Fruit fly (Drosophila melanogaster) whole organism, embryonic: ENCODE measurements around the gene CG7991.

ENCODE experiments used
- B-H2 ChIP-seq: fragments of 200-800 bp; sonication (Bioruptor generic); optimal IDR thresholded peaks from 2 replicates; lab custom pipeline; 2018; ENCODE audit warnings: missing biosample characterization, mild to moderate bottlenecking, missing genetic modification characterization
- Bdp1 ChIP-seq: fragments of 200-800 bp; sonication (Bioruptor generic); optimal IDR thresholded peaks from 3 replicates; lab custom pipeline; 2016; ENCODE audit warnings: missing biosample characterization, missing genetic modification characterization
- CG1024 ChIP-seq: fragments of 200-800 bp; sonication (Bioruptor generic); IDR thresholded peaks from 2 replicates; pipeline ENCODE4 v1.3.6; 2022; ENCODE audit warnings: missing biosample characterization, missing genetic modification characterization
- CG10366 ChIP-seq: fragments of 200-800 bp; sonication (Bioruptor generic); IDR thresholded peaks from 2 replicates; pipeline ENCODE4 v1.3.6; 2022; ENCODE audit warnings: missing biosample characterization, missing genetic modification characterization
- CG12299 ChIP-seq: fragments of 200-800 bp; sonication (Bioruptor generic); optimal IDR thresholded peaks from 2 replicates; lab custom pipeline; 2018; ENCODE audit warnings: missing biosample characterization, mild to moderate bottlenecking, missing genetic modification characterization
- CG13296 ChIP-seq: fragments of 200-800 bp; sonication (Bioruptor generic); optimal IDR thresholded peaks from 3 replicates; lab custom pipeline; 2018; ENCODE audit warnings: missing biosample characterization, mild to moderate bottlenecking, missing genetic modification characterization
- CG13894 ChIP-seq: fragments of 200-800 bp; sonication (Bioruptor generic); optimal IDR thresholded peaks from 3 replicates; lab custom pipeline; 2018; ENCODE audit warnings: missing biosample characterization, mild to moderate bottlenecking, missing genetic modification characterization, moderate library complexity
- CG14050 ChIP-seq: fragments of 200-800 bp; sonication (Bioruptor generic); IDR thresholded peaks from 3 replicates; pipeline ENCODE4 v1.3.6; 2022; ENCODE audit warnings: missing biosample characterization, missing genetic modification characterization
- CG16813 ChIP-seq: fragments of 200-800 bp; sonication (Bioruptor generic); IDR thresholded peaks from 3 replicates; pipeline ENCODE4 v1.3.6; 2022; ENCODE audit warnings: missing biosample characterization, missing genetic modification characterization; ENCODE audit not compliant: partially characterized antibody
- CG17186 ChIP-seq: fragments of 200-800 bp; sonication (Bioruptor generic); optimal IDR thresholded peaks from 3 replicates; lab custom pipeline; 2017; ENCODE audit warnings: missing biosample characterization, missing genetic modification reagents, missing genetic modification characterization
- CG31365 ChIP-seq: fragments of 200-800 bp; sonication (Bioruptor generic); optimal IDR thresholded peaks from 2 replicates; lab custom pipeline; 2018; ENCODE audit warnings: missing biosample characterization, mild to moderate bottlenecking, missing genetic modification characterization
- CG31388 ChIP-seq: fragments of 200-800 bp; sonication (Bioruptor generic); optimal IDR thresholded peaks from 2 replicates; lab custom pipeline; 2016; ENCODE audit warnings: missing biosample characterization, missing genetic modification characterization
- CG3847 ChIP-seq: fragments of 200-800 bp; sonication (Bioruptor generic); IDR thresholded peaks from 2 replicates; pipeline ENCODE4 v1.3.6; 2022; ENCODE audit warnings: missing biosample characterization, missing genetic modification characterization
- CG4404 ChIP-seq: fragments of 200-800 bp; sonication (Bioruptor generic); IDR thresholded peaks from 2 replicates; pipeline ENCODE4 v1.3.6; 2022; ENCODE audit warnings: missing biosample characterization, missing genetic modification characterization
- CG7271 ChIP-seq: fragments of 200-800 bp; sonication (Bioruptor generic); optimal IDR thresholded peaks from 2 replicates; lab custom pipeline; 2018; ENCODE audit warnings: missing biosample characterization, mild to moderate bottlenecking, missing genetic modification characterization, moderate library complexity
- CG7556 ChIP-seq: fragments of 200-800 bp; sonication (Bioruptor generic); optimal IDR thresholded peaks from 2 replicates; lab custom pipeline; 2017; ENCODE audit warnings: missing biosample characterization, mild to moderate bottlenecking, missing genetic modification characterization
- CG8089 ChIP-seq: fragments of 200-800 bp; sonication (Bioruptor generic); optimal IDR thresholded peaks from 3 replicates; lab custom pipeline; 2016; ENCODE audit warnings: missing biosample characterization, missing genetic modification characterization
- CG9932 ChIP-seq: fragments of 200-800 bp; sonication (Bioruptor generic); IDR thresholded peaks from 2 replicates; pipeline ENCODE4 v1.3.6; 2022; ENCODE audit warnings: missing biosample characterization, missing genetic modification characterization
- CHES-1-like ChIP-seq: fragments of 200-800 bp; sonication (Bioruptor generic); optimal IDR thresholded peaks from 2 replicates; lab custom pipeline; 2016; ENCODE audit warnings: missing biosample characterization, missing genetic modification characterization
- Dfd ChIP-seq, 2 experiments: fragments of >200 bp; optimal IDR thresholded peaks; 2 replicates each; lab custom pipeline; 2017; ENCODE audit warnings: missing biosample characterization in 2 of 2, missing genetic modification characterization in 2 of 2
- Dll ChIP-seq: fragments of 200-800 bp; sonication (Bioruptor generic); IDR thresholded peaks from 4 replicates; pipeline ENCODE4 v1.3.6; 2022; ENCODE audit warnings: missing biosample characterization, missing genetic modification characterization; ENCODE audit not compliant: partially characterized antibody
- Gsc ChIP-seq: fragments of 200-800 bp; sonication (Bioruptor generic); IDR thresholded peaks from 2 replicates; pipeline ENCODE4 v1.3.6; 2022; ENCODE audit warnings: missing biosample characterization, missing genetic modification characterization
- HLH54F ChIP-seq: fragments of 200-800 bp; sonication (Bioruptor generic); optimal IDR thresholded peaks from 3 replicates; lab custom pipeline; 2016; ENCODE audit warnings: missing biosample characterization, missing genetic modification characterization
- HLHmδ ChIP-seq: fragments of 200-800 bp; sonication (Bioruptor generic); optimal IDR thresholded peaks from 2 replicates; lab custom pipeline; 2018; ENCODE audit warnings: missing biosample characterization, mild to moderate bottlenecking, missing genetic modification characterization, moderate library complexity
- HmgZ ChIP-seq: fragments of 200-800 bp; sonication (Bioruptor generic); optimal IDR thresholded peaks from 2 replicates; lab custom pipeline; 2018; ENCODE audit warnings: missing biosample characterization, mild to moderate bottlenecking, missing genetic modification characterization
- MBD-R2 ChIP-seq: fragments of 200-800 bp; sonication (Bioruptor generic); IDR thresholded peaks from 2 replicates; pipeline ENCODE4 v1.3.6; 2022; ENCODE audit warnings: missing biosample characterization, missing genetic modification characterization
- NFAT ChIP-seq: fragments of 200-800 bp; sonication (Bioruptor generic); IDR thresholded peaks from 2 replicates; pipeline ENCODE4 v1.3.6; 2022; ENCODE audit warnings: missing biosample characterization, missing genetic modification characterization
- Oli ChIP-seq: fragments of 200-800 bp; sonication (Bioruptor generic); optimal IDR thresholded peaks from 2 replicates; lab custom pipeline; 2018; ENCODE audit warnings: missing biosample characterization, mild to moderate bottlenecking, missing genetic modification characterization, moderate library complexity
- Sox102F ChIP-seq: fragments of 200-800 bp; sonication (Bioruptor generic); optimal IDR thresholded peaks from 2 replicates; lab custom pipeline; 2018; ENCODE audit warnings: missing biosample characterization, mild to moderate bottlenecking, missing genetic modification characterization, moderate library complexity
- Vsx1 ChIP-seq: fragments of 200-800 bp; sonication (Bioruptor generic); optimal IDR thresholded peaks from 2 replicates; lab custom pipeline; 2017; ENCODE audit warnings: missing biosample characterization, mild to moderate bottlenecking, missing genetic modification characterization, missing genetic modification reagents
- ac ChIP-seq: fragments of 200-800 bp; sonication (Bioruptor generic); optimal IDR thresholded peaks from 3 replicates; lab custom pipeline; 2017; ENCODE audit warnings: missing biosample characterization, mild to moderate bottlenecking, missing genetic modification characterization
- bbx ChIP-seq: fragments of 200-800 bp; sonication (Bioruptor generic); IDR thresholded peaks from 2 replicates; pipeline ENCODE4 v1.3.6; 2022; ENCODE audit warnings: missing biosample characterization, missing genetic modification characterization; ENCODE audit not compliant: partially characterized antibody
- bigmax ChIP-seq: fragments of 200-800 bp; sonication (Bioruptor generic); optimal IDR thresholded peaks from 2 replicates; lab custom pipeline; 2018; ENCODE audit warnings: missing biosample characterization, mild to moderate bottlenecking, missing genetic modification characterization
- br ChIP-seq: fragments of >200 bp; optimal IDR thresholded peaks from 2 replicates; lab custom pipeline; 2017
- crp ChIP-seq, 2 experiments: fragments of 200-800 bp; sonication (Bioruptor generic); optimal IDR thresholded peaks; 2 replicates in 1 of 2; 3 replicates in 1 of 2; lab custom pipeline; 2017; ENCODE audit warnings: missing biosample characterization in 2 of 2, missing genetic modification characterization in 2 of 2, mild to moderate bottlenecking in 1 of 2, moderate library complexity in 1 of 2
- cwo ChIP-seq: fragments of 200-800 bp; sonication (Bioruptor generic); optimal IDR thresholded peaks from 3 replicates; lab custom pipeline; 2017; ENCODE audit warnings: missing biosample characterization, missing genetic modification characterization, mild to moderate bottlenecking, moderate library complexity, missing genetic modification reagents
- dm ChIP-seq: fragments of 200-800 bp; sonication (Bioruptor generic); optimal IDR thresholded peaks from 3 replicates; lab custom pipeline; 2016; ENCODE audit warnings: missing biosample characterization, missing genetic modification characterization
- ftz-f1 ChIP-seq: fragments of 200-800 bp; sonication (Bioruptor generic); optimal IDR thresholded peaks from 2 replicates; lab custom pipeline; 2016; ENCODE audit warnings: missing biosample characterization, missing genetic modification characterization
- hbn ChIP-seq: fragments of 200-800 bp; sonication (Bioruptor generic); IDR thresholded peaks from 2 replicates; pipeline ENCODE4 v1.3.6; 2022; ENCODE audit warnings: missing biosample characterization, missing genetic modification characterization; ENCODE audit not compliant: partially characterized antibody
- klu ChIP-seq: fragments of 200-800 bp; sonication (Bioruptor generic); IDR thresholded peaks from 2 replicates; pipeline ENCODE4 v1.3.6; 2022; ENCODE audit warnings: missing biosample characterization, missing genetic modification characterization
- oc ChIP-seq: fragments of 200-800 bp; sonication (Bioruptor generic); optimal IDR thresholded peaks from 2 replicates; lab custom pipeline; 2018; ENCODE audit warnings: missing biosample characterization, mild to moderate bottlenecking, missing genetic modification characterization, moderate library complexity
- org-1 ChIP-seq: fragments of 200-800 bp; sonication (Bioruptor generic); optimal IDR thresholded peaks from 2 replicates; lab custom pipeline; 2017; ENCODE audit warnings: missing biosample characterization, missing genetic modification characterization
- pan ChIP-seq, 4 experiments: fragments of >200 bp in 3 of 4; fragments of 200-800 bp in 1 of 4; sonication (Bioruptor generic) in 1 of 4; optimal IDR thresholded peaks in 3 of 4; IDR thresholded peaks in 1 of 4; 2 replicates each; pipeline versions ENCODE4 v1.3.6 to Lab custom; 2017 to 2022; ENCODE audit warnings: missing biosample characterization in 2 of 4, missing genetic modification characterization in 2 of 4, mixed read lengths in 1 of 4
- peb ChIP-seq: fragments of 200-800 bp; sonication (Bioruptor generic); IDR thresholded peaks from 2 replicates; pipeline ENCODE4 v1.3.6; 2022; ENCODE audit warnings: missing biosample characterization, missing genetic modification characterization
- prd ChIP-seq, 3 experiments: fragments of >200 bp in 2 of 3; fragments of 200-800 bp in 1 of 3; sonication (Bioruptor generic) in 1 of 3; optimal IDR thresholded peaks in 2 of 3; IDR thresholded peaks in 1 of 3; 2 replicates in 2 of 3; 3 replicates in 1 of 3; pipeline versions ENCODE4 v1.3.6 to Lab custom; 2017 to 2022; ENCODE audit warnings: missing biosample characterization in 1 of 3, missing genetic modification characterization in 1 of 3
- psq ChIP-seq: fragments of 200-800 bp; sonication (Bioruptor generic); optimal IDR thresholded peaks from 2 replicates; lab custom pipeline; 2017; ENCODE audit warnings: missing biosample characterization, missing genetic modification characterization
- sisA ChIP-seq: fragments of 200-800 bp; sonication (Bioruptor generic); IDR thresholded peaks from 2 replicates; pipeline ENCODE4 v1.3.6; 2022; ENCODE audit warnings: missing biosample characterization, missing genetic modification characterization
- vnd ChIP-seq: fragments of 200-800 bp; sonication (Bioruptor generic); IDR thresholded peaks from 3 replicates; pipeline ENCODE4 v1.3.6; 2022; ENCODE audit warnings: missing biosample characterization, missing genetic modification characterization; ENCODE audit not compliant: partially characterized antibody

The CG7991 gene

dm6 chr3L:1738375-1739328, 64.1 kb downstream of the CG7991 start, which contains the start of gene Gk2 (continued):
- TF ChIP-seq Dll (GFP tag; lab: Robert Waterston, UW) = peak; percentile 55; the same call in 3 of the 4 replicates
- peak; percentile 10 for TF ChIP-seq Vsx1 (GFP tag; lab: Kevin White, UChicago)
- peak; percentile 40 for TF ChIP-seq CG3847 (GFP tag; lab: Robert Waterston, UW)
- TF ChIP-seq CG14050 (GFP tag; lab: Robert Waterston, UW) = no peak
- TF ChIP-seq crp (GFP tag; optimal IDR thresholded peaks at IDR 0.05; lab: Kevin White, UChicago) = peak in 1 of 2 experiments; percentile 30
- no peak for TF ChIP-seq Bdp1
- no peak for TF ChIP-seq klu (GFP tag; lab: Robert Waterston, UW)
- TF ChIP-seq ftz-f1 (GFP tag; lab: Kevin White, UChicago) = no peak
- no peak for TF ChIP-seq NFAT (GFP tag; lab: Robert Waterston, UW)
- TF ChIP-seq hbn (GFP tag; lab: Robert Waterston, UW) = no peak
- TF ChIP-seq CG10366 (GFP tag; lab: Robert Waterston, UW) = no peak
- no peak for TF ChIP-seq sisA (GFP tag; lab: Robert Waterston, UW)
- TF ChIP-seq psq (GFP tag; lab: Kevin White, UChicago) = no peak
- no peak for TF ChIP-seq br (lab: Kevin White, UChicago)
- TF ChIP-seq pan (optimal IDR thresholded peaks at IDR 0.05; lab: Kevin White, UChicago) = no peak
- TF ChIP-seq pan (GFP tag; optimal IDR thresholded peaks at IDR 0.05 in 1 of 2, IDR thresholded peaks at IDR 0.05 in 1 of 2) = no peak
- TF ChIP-seq Oli (tag; lab: Kevin White, UChicago) = no peak
- peak; percentile 23 for TF ChIP-seq CG13894 (tag; lab: Kevin White, UChicago)
- TF ChIP-seq CG8089 (GFP tag; lab: Kevin White, UChicago) = no peak
- no peak for TF ChIP-seq CG31365 (tag; lab: Kevin White, UChicago)
- TF ChIP-seq MBD-R2 (GFP tag; lab: Robert Waterston, UW) = peak; percentile 38
- no peak for TF ChIP-seq prd (optimal IDR thresholded peaks at IDR 0.05; lab: Kevin White, UChicago)
- no peak for TF ChIP-seq prd (GFP tag; IDR thresholded peaks at IDR 0.05; lab: Robert Waterston, UW)
- TF ChIP-seq CG13296 (GFP tag; lab: Kevin White, UChicago) = no peak
- TF ChIP-seq vnd = peak; percentile 55; the same call in 1 of the 3 replicates
- TF ChIP-seq HmgZ (tag; lab: Kevin White, UChicago) = no peak
- TF ChIP-seq Gsc = no peak
- no peak for TF ChIP-seq CG12299 (tag; lab: Kevin White, UChicago)
- TF ChIP-seq CG4404 (GFP tag; lab: Robert Waterston, UW) = no peak
- TF ChIP-seq B-H2 (GFP tag; lab: Kevin White, UChicago) = no peak
- TF ChIP-seq CHES-1-like (GFP tag; lab: Kevin White, UChicago) = no peak
- TF ChIP-seq peb (GFP tag; lab: Robert Waterston, UW) = no peak
- no peak for TF ChIP-seq CG17186
- no peak for TF ChIP-seq oc (tag; lab: Kevin White, UChicago)
- TF ChIP-seq ac = no peak
- TF ChIP-seq HLH54F (GFP tag; lab: Kevin White, UChicago) = no peak
- TF ChIP-seq HLHmδ = no peak
- TF ChIP-seq cwo = peak; percentile 80
- no peak for TF ChIP-seq CG1024
- TF ChIP-seq CG16813 (GFP tag; lab: Robert Waterston, UW) = peak; percentile 56
- no peak for TF ChIP-seq CG7556 (GFP tag; lab: Kevin White, UChicago)
- no peak for TF ChIP-seq CG9932 (GFP tag; lab: Robert Waterston, UW)
- TF ChIP-seq CG7271 = no peak
- no peak for TF ChIP-seq Sox102F
- peak; percentile 45 for TF ChIP-seq bbx
- no peak for TF ChIP-seq bigmax
- TF ChIP-seq CG31388 (GFP tag; lab: Kevin White, UChicago) = no peak
- TF ChIP-seq dm = peak; percentile 35
- TF ChIP-seq org-1 (GFP tag; lab: Kevin White, UChicago) = no peak
- TF ChIP-seq Dfd (GFP tag; optimal IDR thresholded peaks at IDR 0.05; lab: Kevin White, UChicago) = no peak
